Worm (Caenorhabditis elegans) whole organism, young adult: ENCODE measurements around the gene C36E8.6.
A peak's percentile ranks its signal among the peaks of the same experiment; 100 is the strongest.

ENCODE experiments used
- B0336.3 ChIP-seq: fragments of 200-800 bp; sonication (Bioruptor generic); IDR thresholded peaks from 2 replicates; pipeline ENCODE4 v1.3.6; 2022; ENCODE audit warnings: missing genetic modification characterization, missing compliant biosample characterization
- F23B12.7 ChIP-seq: sonication (generic microtip); optimal IDR thresholded peaks from 2 replicates; lab custom pipeline; 2017; ENCODE audit warnings: missing genetic modification characterization, mild to moderate bottlenecking, missing compliant biosample characterization, antibody characterized with exemption, moderate library complexity; ENCODE audit not compliant: insufficient read depth
- F39B2.1 ChIP-seq: fragments of 200-800 bp; sonication (Bioruptor generic); IDR thresholded peaks from 2 replicates; pipeline ENCODE4 v1.3.6; 2022; ENCODE audit warnings: missing genetic modification reagents, missing genetic modification characterization, missing compliant biosample characterization
- K11D2.4 ChIP-seq: fragments of 200-800 bp; sonication (Bioruptor generic); IDR thresholded peaks from 2 replicates; pipeline ENCODE4 v1.3.6; 2022; ENCODE audit warnings: missing genetic modification reagents, missing genetic modification characterization, missing compliant biosample characterization
- K12H6.12 ChIP-seq: fragments of 200-800 bp; sonication (Bioruptor generic); optimal IDR thresholded peaks from 2 replicates; lab custom pipeline; 2018; ENCODE audit warnings: mild to moderate bottlenecking, missing genetic modification characterization, missing compliant biosample characterization
- Y53F4B.3 ChIP-seq: fragments of 200-800 bp; sonication (Bioruptor generic); IDR thresholded peaks from 2 replicates; pipeline ENCODE4 v1.3.6; 2022; ENCODE audit warnings: missing genetic modification reagents, missing genetic modification characterization, missing compliant biosample characterization
- Y95B8A.8 ChIP-seq: fragments of 200-800 bp; sonication (Bioruptor generic); IDR thresholded peaks from 2 replicates; pipeline ENCODE4 v1.3.6; 2022; ENCODE audit warnings: missing genetic modification reagents, missing genetic modification characterization, missing compliant biosample characterization
- athp-1 ChIP-seq: sonication (generic microtip); optimal IDR thresholded peaks from 2 replicates; lab custom pipeline; 2017; ENCODE audit warnings: mild to moderate bottlenecking, missing genetic modification characterization, missing compliant biosample characterization
- attf-5 ChIP-seq: fragments of 200-800 bp; sonication (Bioruptor generic); optimal IDR thresholded peaks from 2 replicates; lab custom pipeline; 2018; ENCODE audit warnings: mild to moderate bottlenecking, missing genetic modification characterization, missing compliant biosample characterization
- attf-6 ChIP-seq: fragments of 200-800 bp; sonication (Bioruptor generic); IDR thresholded peaks from 2 replicates; pipeline ENCODE4 v1.3.6; 2022; ENCODE audit warnings: missing genetic modification reagents, missing genetic modification characterization, missing compliant biosample characterization
- bed-1 ChIP-seq: fragments of 200-800 bp; sonication (Bioruptor generic); IDR thresholded peaks from 2 replicates; pipeline ENCODE4 v1.3.6; 2022; ENCODE audit warnings: missing genetic modification reagents, missing genetic modification characterization, missing compliant biosample characterization
- ccch-3 ChIP-seq: fragments of 200-800 bp; sonication (Bioruptor generic); optimal IDR thresholded peaks from 2 replicates; lab custom pipeline; 2018; ENCODE audit warnings: mild to moderate bottlenecking, missing genetic modification characterization, missing compliant biosample characterization
- cebp-2 ChIP-seq: fragments of 200-800 bp; sonication (Bioruptor generic); IDR thresholded peaks from 2 replicates; pipeline ENCODE4 v1.3.6; 2022; ENCODE audit warnings: missing genetic modification characterization, missing compliant biosample characterization
- ceh-58 ChIP-seq: fragments of 200-800 bp; sonication (Bioruptor generic); IDR thresholded peaks from 2 replicates; pipeline ENCODE4 v1.3.6; 2022; ENCODE audit warnings: missing genetic modification characterization, missing compliant biosample characterization
- die-1 ChIP-seq: sonication (generic microtip); optimal IDR thresholded peaks from 2 replicates; lab custom pipeline; 2016; ENCODE audit warnings: missing genotype, mild to moderate bottlenecking, missing genetic modification characterization, missing compliant biosample characterization
- egrh-3 ChIP-seq: fragments of 200-800 bp; sonication (Bioruptor generic); IDR thresholded peaks from 2 replicates; pipeline ENCODE4 v1.3.6; 2022; ENCODE audit warnings: missing genetic modification reagents, missing genetic modification characterization, missing compliant biosample characterization
- ets-4 ChIP-seq: fragments of 200-800 bp; sonication (Bioruptor generic); optimal IDR thresholded peaks from 2 replicates; lab custom pipeline; 2018; ENCODE audit warnings: mild to moderate bottlenecking, missing genetic modification characterization, missing compliant biosample characterization
- hlh-12 ChIP-seq: sonication (generic microtip); optimal IDR thresholded peaks from 2 replicates; lab custom pipeline; 2016; ENCODE audit warnings: missing genetic modification characterization, missing compliant biosample characterization
- hmg-1.2 ChIP-seq: fragments of 200-800 bp; sonication (Bioruptor generic); IDR thresholded peaks from 2 replicates; pipeline ENCODE4 v1.3.6; 2022; ENCODE audit warnings: missing genetic modification reagents, missing genetic modification characterization, missing compliant biosample characterization
- lin-54 ChIP-seq: fragments of 200-800 bp; sonication (Bioruptor generic); optimal IDR thresholded peaks from 2 replicates; lab custom pipeline; 2018; ENCODE audit warnings: mild to moderate bottlenecking, missing genetic modification characterization, missing compliant biosample characterization
- lsy-27 ChIP-seq: sonication (generic microtip); optimal IDR thresholded peaks from 2 replicates; lab custom pipeline; 2017; ENCODE audit warnings: missing genetic modification characterization, mild to moderate bottlenecking, missing compliant biosample characterization, antibody characterized with exemption, missing genotype, borderline replicate concordance; ENCODE audit not compliant: insufficient read depth
- madf-10 ChIP-seq: sonication (generic microtip); optimal IDR thresholded peaks from 2 replicates; lab custom pipeline; 2016; ENCODE audit warnings: mild to moderate bottlenecking, missing genetic modification characterization, missing compliant biosample characterization
- madf-8 ChIP-seq: fragments of 200-800 bp; sonication (Bioruptor generic); conservative IDR thresholded peaks from 2 replicates; pipeline ENCODE4 v1.3.6; 2022; ENCODE audit warnings: missing genetic modification reagents, missing genetic modification characterization, missing compliant biosample characterization
- mcd-1 ChIP-seq: fragments of 200-800 bp; sonication (Bioruptor generic); IDR thresholded peaks from 2 replicates; pipeline ENCODE4 v1.3.6; 2022; ENCODE audit warnings: missing genetic modification reagents, missing genetic modification characterization, missing compliant biosample characterization
- nhr-27 ChIP-seq: fragments of 200-800 bp; sonication (Bioruptor generic); optimal IDR thresholded peaks from 2 replicates; lab custom pipeline; 2018; ENCODE audit warnings: mild to moderate bottlenecking, missing genetic modification characterization, moderate library complexity, missing compliant biosample characterization
- pha-4 ChIP-seq: fragments of 150-350 bp; sonication (generic microtip); optimal IDR thresholded peaks from 2 replicates; lab custom pipeline; 2014; ENCODE audit warnings: missing biosample characterization, missing genetic modification reagents, missing genetic modification characterization
- rpc-1 ChIP-seq, 2 experiments: fragments of 150-350 bp in 1 of 2; sonication (generic microtip) in 1 of 2; optimal IDR thresholded peaks; 2 replicates each; lab custom pipeline; 2014 to 2018; ENCODE audit warnings: missing biosample characterization in 1 of 2, missing genetic modification characterization in 1 of 2, missing genetic modification reagents in 1 of 2, missing genotype in 1 of 2
- snpc-1.1 ChIP-seq: sonication (generic microtip); optimal IDR thresholded peaks from 2 replicates; lab custom pipeline; 2017; ENCODE audit warnings: missing genetic modification characterization, mild to moderate bottlenecking, missing compliant biosample characterization, antibody characterized with exemption, moderate library complexity, missing genotype, missing genetic modification reagents; ENCODE audit not compliant: insufficient read depth
- snpc-3.4 ChIP-seq: sonication (generic microtip); optimal IDR thresholded peaks from 2 replicates; lab custom pipeline; 2017; ENCODE audit warnings: missing genetic modification characterization, mild to moderate bottlenecking, missing compliant biosample characterization, antibody characterized with exemption, moderate library complexity, missing genotype, missing genetic modification reagents
- snpc-4 ChIP-seq, 5 experiments: fragments of 150-350 bp in 1 of 5; sonication (generic microtip) in 4 of 5; optimal IDR thresholded peaks; 2 replicates each; lab custom pipeline; 2014 to 2018; ENCODE audit warnings: missing genetic modification characterization in 5 of 5, missing biosample characterization in 3 of 5, antibody characterized with exemption in 2 of 5, mild to moderate bottlenecking in 2 of 5, missing compliant biosample characterization in 2 of 5, missing genotype in 2 of 5, moderate library complexity in 2 of 5, missing genetic modification reagents in 1 of 5
- sptf-2 ChIP-seq: fragments of 200-800 bp; sonication (Bioruptor generic); optimal IDR thresholded peaks from 2 replicates; lab custom pipeline; 2018; ENCODE audit warnings: mild to moderate bottlenecking, missing genetic modification characterization, missing compliant biosample characterization
- ztf-18 ChIP-seq: sonication (generic microtip); optimal IDR thresholded peaks from 2 replicates; lab custom pipeline; 2016; ENCODE audit warnings: missing genotype, mild to moderate bottlenecking, missing genetic modification characterization, missing compliant biosample characterization
- ztf-26 ChIP-seq: sonication (generic microtip); optimal IDR thresholded peaks from 2 replicates; lab custom pipeline; 2017; ENCODE audit warnings: missing genetic modification characterization, missing compliant biosample characterization
- ztf-3 ChIP-seq: fragments of 200-800 bp; sonication (Bioruptor generic); optimal IDR thresholded peaks from 2 replicates; lab custom pipeline; 2018; ENCODE audit warnings: mild to moderate bottlenecking, missing genetic modification characterization, missing compliant biosample characterization

C36E8.6 gene

ce11 chrIII:3986368-3986767, 1.5 kb upstream of the C36E8.6 start, which contains the start of gene Y1A5A.1:
Gene Y1A5A.1, minus strand, starts transcription at chrIII:3986661.
- TF ChIP-seq ztf-26 (tag; lab: Kevin White, UChicago): no peak
- no peak for TF ChIP-seq die-1 (tag; lab: Kevin White, UChicago)
- no peak for TF ChIP-seq rpc-1 (optimal IDR thresholded peaks at IDR 0.05; lab: Kevin White, UChicago)
- TF ChIP-seq rpc-1 (tag; optimal IDR thresholded peaks at IDR 0.05; lab: Kevin White, UChicago): peak; percentile 15
- TF ChIP-seq, all 124 proteins: peak for 1

ce11 chrIII:3987070-3987675, 686 bp upstream of the C36E8.6 start:
- TF ChIP-seq egrh-3 (GFP tag; lab: Robert Waterston, UW): peak; percentile 94
- TF ChIP-seq Y53F4B.3 (GFP tag; lab: Robert Waterston, UW): peak; percentile 60; the same call in 1 of the 2 replicates

- no peak for TF ChIP-seq mcd-1
- no peak for TF ChIP-seq ccch-3 (GFP tag; lab: Kevin White, UChicago)
- TF ChIP-seq K11D2.4 (GFP tag; lab: Robert Waterston, UW): no peak
- TF ChIP-seq pha-4 (tag; lab: Kevin White, UChicago): no peak
- TF ChIP-seq snpc-1.1: no peak
- TF ChIP-seq F39B2.1 (GFP tag; lab: Robert Waterston, UW): no peak
- TF ChIP-seq K12H6.12: no peak
- TF ChIP-seq madf-10 (tag; lab: Kevin White, UChicago): no peak
- no peak for TF ChIP-seq ets-4 (GFP tag; lab: Kevin White, UChicago)
- TF ChIP-seq B0336.3 (GFP tag; lab: Robert Waterston, UW): no peak
- no peak for TF ChIP-seq snpc-4 (GFP tag; optimal IDR thresholded peaks at IDR 0.05; lab: Kevin White, UChicago)
- no peak for TF ChIP-seq snpc-4 (tag; optimal IDR thresholded peaks at IDR 0.05; lab: Kevin White, UChicago)
- no peak for TF ChIP-seq attf-5 (GFP tag; lab: Kevin White, UChicago)
- TF ChIP-seq Y95B8A.8 (GFP tag; lab: Robert Waterston, UW): no peak
Observed at ce11 chrIII:3991362-3991761, 3.5 kb downstream of the C36E8.6 start.

- TF ChIP-seq cebp-2 (GFP tag; lab: Robert Waterston, UW) (no peak), F23B12.7 (no peak), hmg-1.2 (GFP tag; lab: Robert Waterston, UW) (no peak), lsy-27 (tag; lab: Kevin White, UChicago) (no peak), snpc-3.4 (no peak), ztf-18 (tag; lab: Kevin White, UChicago) (no peak), mcd-1 (no peak), athp-1 (tag; lab: Kevin White, UChicago) (no peak), ceh-58 (GFP tag; lab: Robert Waterston, UW) (no peak), hlh-12 (no peak), lin-54 (GFP tag; lab: Kevin White, UChicago) (no peak), attf-6 (GFP tag; lab: Robert Waterston, UW) (no peak), nhr-27 (tag; lab: Kevin White, UChicago) (no peak), madf-8 (GFP tag; lab: Robert Waterston, UW) (no peak), ztf-3 (GFP tag; lab: Kevin White, UChicago) (no peak), egrh-3 (GFP tag; lab: Robert Waterston, UW) (no peak), sptf-2 (GFP tag; lab: Kevin White, UChicago) (no peak), pha-4 (tag; lab: Kevin White, UChicago) (no peak), bed-1 (no peak), ets-4 (GFP tag; lab: Kevin White, UChicago) (no peak)
Observed at ce11 chrIII:3992089-3992488, 4.2 kb downstream of the C36E8.6 start, which contains the start of gene glb-11. Gene glb-11, minus strand, starts transcription at chrIII:3992189.
